Worm (Caenorhabditis elegans) whole organism, midembryonic: ENCODE measurements around the gene C27D6.15.
"Not testable (repeated sequence)": the region's sequence is repeated elsewhere in the genome, so short reads cannot be mapped to it uniquely, and the experiment has no call there.

Source experiments
- T22C8.4 ChIP-seq: fragments of 200-800 bp; sonication (Bioruptor generic); IDR thresholded peaks from 2 replicates; pipeline ENCODE4 v1.3.6; 2022; ENCODE audit warnings: missing genetic modification characterization, missing compliant biosample characterization
- cog-1 ChIP-seq: sonication (generic microtip); optimal IDR thresholded peaks from 2 replicates; lab custom pipeline; 2016; ENCODE audit warnings: missing genetic modification characterization, missing compliant biosample characterization
- flt-1 ChIP-seq: fragments of 200-800 bp; sonication (Bioruptor generic); IDR thresholded peaks from 2 replicates; pipeline ENCODE4 v1.3.6; 2022; ENCODE audit warnings: missing genetic modification characterization, missing compliant biosample characterization
- klf-2 ChIP-seq: fragments of 200-800 bp; sonication (Bioruptor generic); conservative IDR thresholded peaks from 2 replicates; pipeline ENCODE4 v1.3.6; 2022; ENCODE audit warnings: missing genetic modification reagents, missing genetic modification characterization, missing compliant biosample characterization
- med-1 ChIP-seq: sonication (generic microtip); optimal IDR thresholded peaks from 2 replicates; lab custom pipeline; 2017; ENCODE audit warnings: missing genetic modification characterization, mild to moderate bottlenecking, missing compliant biosample characterization, antibody characterized with exemption, missing genetic modification reagents; ENCODE audit not compliant: insufficient read depth
- ref-1 ChIP-seq: fragments of 200-800 bp; sonication (Bioruptor generic); conservative IDR thresholded peaks from 2 replicates; pipeline ENCODE4 v1.3.6; 2022; ENCODE audit warnings: missing genetic modification reagents, missing genetic modification characterization, missing compliant biosample characterization
- tab-1 ChIP-seq: fragments of 200-800 bp; sonication (Bioruptor generic); IDR thresholded peaks from 2 replicates; pipeline ENCODE4 v1.3.6; 2022; ENCODE audit warnings: missing genetic modification characterization, missing compliant biosample characterization
- ztf-23 ChIP-seq: fragments of 200-800 bp; sonication (Bioruptor generic); IDR thresholded peaks from 2 replicates; pipeline ENCODE4 v1.3.6; 2022; ENCODE audit warnings: missing genetic modification reagents, missing genetic modification characterization, missing compliant biosample characterization
- ztf-29 ChIP-seq: fragments of 200-800 bp; sonication (Bioruptor generic); IDR thresholded peaks from 2 replicates; pipeline ENCODE4 v1.3.6; 2022; ENCODE audit warnings: missing genetic modification reagents, missing genetic modification characterization, missing compliant biosample characterization

C27D6.15 gene

ce11 chrII:5156983-5157382, 14.7 kb upstream of the C27D6.15 start, which contains the start of gene msp-45:
msp-45 (minus strand) TSS chrII:5157083.
- no peak for TF ChIP-seq klf-2 (GFP tag; lab: Robert Waterston, UW)
- no peak for TF ChIP-seq ztf-23 (GFP tag; lab: Robert Waterston, UW)
- no peak for TF ChIP-seq cog-1 (tag; lab: Kevin White, UChicago)
- TF ChIP-seq flt-1 = no peak
- TF ChIP-seq T22C8.4 = no peak
- TF ChIP-seq ref-1 = no peak
- no peak for TF ChIP-seq ztf-29
- no peak for TF ChIP-seq med-1 (GFP tag; lab: Kevin White, UChicago)
- no peak for TF ChIP-seq tab-1 (GFP tag; lab: Robert Waterston, UW)

- no peak for TF ChIP-seq med-1 (GFP tag; lab: Kevin White, UChicago)
- no peak for TF ChIP-seq ztf-23 (GFP tag; lab: Robert Waterston, UW)
- TF ChIP-seq cog-1 (tag; lab: Kevin White, UChicago) = no peak
- no peak for TF ChIP-seq ref-1
- no peak for TF ChIP-seq klf-2 (GFP tag; lab: Robert Waterston, UW)
- TF ChIP-seq ztf-29 = no peak
- TF ChIP-seq T22C8.4 = no peak
- no peak for TF ChIP-seq tab-1 (GFP tag; lab: Robert Waterston, UW)
- no peak for TF ChIP-seq flt-1
These were observed 14.2 kb upstream of the C27D6.15 start, which contains the start of gene srb-13 for ce11 chrII:5157525-5157924. srb-13 (minus strand) TSS chrII:5157625.

ce11 chrII:5158774-5159173, 12.9 kb upstream of the C27D6.15 start, which contains the start of gene F58A6.9:
F58A6.9 (minus strand) TSS chrII:5158874.
- not testable (repeated sequence) for TF ChIP-seq ztf-23 (GFP tag; lab: Robert Waterston, UW); cog-1 (tag; lab: Kevin White, UChicago); ztf-29

ce11 chrII:5161102-5161501, 10.6 kb upstream of the C27D6.15 start, which contains the start of gene C27D6.11:
C27D6.11 (minus strand) TSS chrII:5161202.
- TF ChIP-seq ztf-29 (no peak), flt-1 (no peak), klf-2 (GFP tag; lab: Robert Waterston, UW) (no peak), tab-1 (GFP tag; lab: Robert Waterston, UW) (no peak), T22C8.4 (no peak), ref-1 (no peak), ztf-23 (GFP tag; lab: Robert Waterston, UW) (no peak)

ce11 chrII:5163283-5163682, 8.4 kb upstream of the C27D6.15 start, which contains the start of gene srb-5:
srb-5 (minus strand) TSS chrII:5163383.
- TF ChIP-seq ref-1 (no peak), med-1 (GFP tag; lab: Kevin White, UChicago) (no peak), T22C8.4 (no peak), klf-2 (GFP tag; lab: Robert Waterston, UW) (no peak), cog-1 (tag; lab: Kevin White, UChicago) (no peak), ztf-23 (GFP tag; lab: Robert Waterston, UW) (no peak), flt-1 (no peak), tab-1 (GFP tag; lab: Robert Waterston, UW) (no peak), ztf-29 (no peak)

- TF ChIP-seq ztf-29 (no peak), ztf-23 (GFP tag; lab: Robert Waterston, UW) (no peak), ref-1 (no peak), tab-1 (GFP tag; lab: Robert Waterston, UW) (no peak), flt-1 (no peak), T22C8.4 (no peak), med-1 (GFP tag; lab: Kevin White, UChicago) (no peak), cog-1 (tag; lab: Kevin White, UChicago) (no peak), klf-2 (GFP tag; lab: Robert Waterston, UW) (no peak)
These were observed 5.0 kb upstream of the C27D6.15 start, which contains the start of gene srb-3 for ce11 chrII:5166738-5167137. srb-3 (minus strand) TSS chrII:5166838.

- TF ChIP-seq tab-1 (GFP tag; lab: Robert Waterston, UW) (no peak), ref-1 (no peak), med-1 (GFP tag; lab: Kevin White, UChicago) (no peak), flt-1 (no peak), ztf-23 (GFP tag; lab: Robert Waterston, UW) (no peak), ztf-29 (no peak), T22C8.4 (no peak), klf-2 (GFP tag; lab: Robert Waterston, UW) (no peak), cog-1 (tag; lab: Kevin White, UChicago) (no peak)
These were observed 778 bp upstream of the C27D6.15 start, which contains the start of gene srb-1 for ce11 chrII:5170932-5171331. srb-1 (minus strand) TSS chrII:5171032.

- TF ChIP-seq ref-1 = no peak
- TF ChIP-seq flt-1 = no peak
- no peak for TF ChIP-seq klf-2 (GFP tag; lab: Robert Waterston, UW)
- TF ChIP-seq tab-1 (GFP tag; lab: Robert Waterston, UW) = no peak
- TF ChIP-seq ztf-29 = no peak
- no peak for TF ChIP-seq ztf-23 (GFP tag; lab: Robert Waterston, UW)
- no peak for TF ChIP-seq cog-1 (tag; lab: Kevin White, UChicago)
- no peak for TF ChIP-seq T22C8.4
- TF ChIP-seq med-1 (GFP tag; lab: Kevin White, UChicago) = no peak
These were observed 741 bp downstream of the C27D6.15 start, which contains the start of gene C27D6.1 for ce11 chrII:5172451-5172850. C27D6.1 (plus strand) TSS chrII:5172751.

- no peak for TF ChIP-seq flt-1
- TF ChIP-seq tab-1 (GFP tag; lab: Robert Waterston, UW) = no peak
- TF ChIP-seq klf-2 (GFP tag; lab: Robert Waterston, UW) = no peak
These were observed 2.7 kb downstream of the C27D6.15 start, which contains the start of gene C27D6.3 for ce11 chrII:5174370-5174769. C27D6.3 (minus strand) TSS chrII:5174470.

ce11 chrII:5176934-5177333, 5.2 kb downstream of the C27D6.15 start:
- TF ChIP-seq flt-1 (no peak), cog-1 (tag; lab: Kevin White, UChicago) (no peak), klf-2 (GFP tag; lab: Robert Waterston, UW) (no peak), ztf-29 (no peak), ref-1 (no peak), T22C8.4 (no peak), med-1 (GFP tag; lab: Kevin White, UChicago) (no peak), tab-1 (GFP tag; lab: Robert Waterston, UW) (no peak)
